Fruit fly (Drosophila melanogaster) whole organism, embryonic: ENCODE data around the gene Wdr62.

Experiments
- BEAF-32 ChIP-seq: fragments of 200-800 bp; sonication (Bioruptor generic); optimal IDR thresholded peaks from 3 replicates; lab custom pipeline; 2017; ENCODE audit warnings: missing biosample characterization, missing genetic modification characterization, mild to moderate bottlenecking, moderate library complexity, missing genetic modification reagents
- CG10321 ChIP-seq: fragments of 200-800 bp; sonication (Bioruptor generic); IDR thresholded peaks from 2 replicates; pipeline ENCODE4 v1.3.6; 2022; ENCODE audit warnings: missing biosample characterization, missing genetic modification characterization
- CG10543 ChIP-seq: fragments of 200-800 bp; sonication (Bioruptor generic); optimal IDR thresholded peaks from 3 replicates; lab custom pipeline; 2017; ENCODE audit warnings: missing biosample characterization, mild to moderate bottlenecking, missing genetic modification characterization, moderate library complexity
- CG10654 ChIP-seq: fragments of 200-800 bp; sonication (Bioruptor generic); optimal IDR thresholded peaks from 2 replicates; lab custom pipeline; 2016; ENCODE audit warnings: missing biosample characterization, missing genetic modification characterization
- CG11398 ChIP-seq: fragments of 200-800 bp; sonication (Bioruptor generic); optimal IDR thresholded peaks from 2 replicates; lab custom pipeline; 2016; ENCODE audit warnings: missing biosample characterization, missing genetic modification characterization
- CG12219 ChIP-seq: fragments of 200-800 bp; sonication (Bioruptor generic); optimal IDR thresholded peaks from 3 replicates; lab custom pipeline; 2018; ENCODE audit warnings: missing biosample characterization, mild to moderate bottlenecking, missing genetic modification characterization
- CG1602 ChIP-seq: fragments of 200-800 bp; sonication (Bioruptor generic); optimal IDR thresholded peaks from 3 replicates; lab custom pipeline; 2016; ENCODE audit warnings: missing biosample characterization, missing genetic modification characterization
- CG17328 ChIP-seq: fragments of 200-800 bp; sonication (Bioruptor generic); IDR thresholded peaks from 2 replicates; pipeline ENCODE4 v1.3.6; 2022; ENCODE audit warnings: missing biosample characterization, missing genetic modification characterization
- CG17829 ChIP-seq: fragments of 200-800 bp; optimal IDR thresholded peaks from 2 replicates; lab custom pipeline; 2019; ENCODE audit warnings: missing biosample characterization, mild to moderate bottlenecking, missing genetic modification characterization, moderate library complexity
- CG18476 ChIP-seq: fragments of 200-800 bp; sonication (Bioruptor generic); optimal IDR thresholded peaks from 2 replicates; lab custom pipeline; 2016; ENCODE audit warnings: missing biosample characterization, mild to moderate bottlenecking, missing genetic modification characterization
- CG2678 ChIP-seq: fragments of 200-800 bp; sonication (Bioruptor generic); optimal IDR thresholded peaks from 3 replicates; lab custom pipeline; 2019; ENCODE audit warnings: missing biosample characterization, mild to moderate bottlenecking, missing genetic modification characterization, moderate library complexity
- CG3065 ChIP-seq: fragments of 200-800 bp; sonication (Bioruptor generic); optimal IDR thresholded peaks from 2 replicates; lab custom pipeline; 2016; ENCODE audit warnings: missing biosample characterization, missing genetic modification characterization
- CG3838 ChIP-seq: fragments of 200-800 bp; sonication (Bioruptor generic); optimal IDR thresholded peaks from 3 replicates; lab custom pipeline; 2016; ENCODE audit warnings: missing biosample characterization, missing genetic modification characterization
- CG4328 ChIP-seq: fragments of 200-800 bp; sonication (Bioruptor generic); optimal IDR thresholded peaks from 3 replicates; lab custom pipeline; 2017; ENCODE audit warnings: missing biosample characterization, missing genetic modification reagents, missing genetic modification characterization
- CG4360 ChIP-seq: fragments of 200-800 bp; sonication (Bioruptor generic); IDR thresholded peaks from 2 replicates; pipeline ENCODE4 v1.3.6; 2022; ENCODE audit warnings: missing biosample characterization, missing genetic modification characterization
- CG4854 ChIP-seq: fragments of 200-800 bp; sonication (Bioruptor generic); optimal IDR thresholded peaks from 2 replicates; lab custom pipeline; 2016; ENCODE audit warnings: missing biosample characterization, missing genetic modification characterization, inconsistent platforms
- CG7556 ChIP-seq: fragments of 200-800 bp; sonication (Bioruptor generic); optimal IDR thresholded peaks from 2 replicates; lab custom pipeline; 2017; ENCODE audit warnings: missing biosample characterization, mild to moderate bottlenecking, missing genetic modification characterization
- CG7786 ChIP-seq: fragments of 200-800 bp; sonication (Bioruptor generic); optimal IDR thresholded peaks from 2 replicates; lab custom pipeline; 2016; ENCODE audit warnings: missing biosample characterization, missing genetic modification characterization
- CG8924 ChIP-seq: fragments of 200-800 bp; optimal IDR thresholded peaks from 3 replicates; lab custom pipeline; 2019; ENCODE audit warnings: missing biosample characterization, mild to moderate bottlenecking, missing genetic modification characterization, moderate library complexity
- CG9876 ChIP-seq: fragments of 200-800 bp; sonication (Bioruptor generic); optimal IDR thresholded peaks from 2 replicates; lab custom pipeline; 2016; ENCODE audit warnings: missing biosample characterization, missing genetic modification characterization
- Dbx ChIP-seq: fragments of 200-800 bp; sonication (Bioruptor generic); IDR thresholded peaks from 3 replicates; pipeline ENCODE4 v1.3.6; 2022; ENCODE audit warnings: missing biosample characterization, missing genetic modification characterization
- Dek ChIP-seq: fragments of 200-800 bp; sonication (Bioruptor generic); optimal IDR thresholded peaks from 3 replicates; lab custom pipeline; 2019; ENCODE audit warnings: missing biosample characterization, mild to moderate bottlenecking, missing genetic modification characterization, moderate library complexity
- Dfd ChIP-seq, 2 experiments: fragments of >200 bp; optimal IDR thresholded peaks; 2 replicates each; lab custom pipeline; 2017; ENCODE audit warnings: missing biosample characterization in 2 of 2, missing genetic modification characterization in 2 of 2
- Dp ChIP-seq: fragments of 200-800 bp; sonication (Bioruptor generic); optimal IDR thresholded peaks from 2 replicates; lab custom pipeline; 2018; ENCODE audit warnings: missing biosample characterization, mild to moderate bottlenecking, missing genetic modification characterization, moderate library complexity
- Dref ChIP-seq: fragments of 200-800 bp; sonication (Bioruptor generic); IDR thresholded peaks from 2 replicates; pipeline ENCODE4 v1.3.6; 2022; ENCODE audit warnings: missing biosample characterization, missing genetic modification characterization
- E2f2 ChIP-seq: fragments of 200-800 bp; sonication (Bioruptor generic); IDR thresholded peaks from 2 replicates; pipeline ENCODE4 v1.3.6; 2022; ENCODE audit warnings: missing biosample characterization, missing genetic modification characterization
- H2.0 ChIP-seq: fragments of 200-800 bp; sonication (Bioruptor generic); IDR thresholded peaks from 2 replicates; pipeline ENCODE4 v1.3.6; 2022; ENCODE audit warnings: missing biosample characterization, missing genetic modification characterization
- Kr ChIP-seq: fragments of 200-800 bp; sonication (Bioruptor generic); optimal IDR thresholded peaks from 2 replicates; lab custom pipeline; 2017; ENCODE audit warnings: missing biosample characterization, mild to moderate bottlenecking, missing genetic modification characterization
- Nf-YC ChIP-seq: fragments of 200-800 bp; optimal IDR thresholded peaks from 3 replicates; lab custom pipeline; 2019; ENCODE audit warnings: missing biosample characterization, mild to moderate bottlenecking, missing genetic modification characterization, moderate library complexity
- Pdp1 ChIP-seq, 2 experiments: fragments of 200-800 bp; sonication (Bioruptor generic); optimal IDR thresholded peaks; 3 replicates each; lab custom pipeline; 2016; ENCODE audit warnings: missing biosample characterization in 2 of 2, missing genetic modification characterization in 2 of 2, mild to moderate bottlenecking in 1 of 2, moderate library complexity in 1 of 2
- bigmax ChIP-seq: fragments of 200-800 bp; sonication (Bioruptor generic); optimal IDR thresholded peaks from 2 replicates; lab custom pipeline; 2018; ENCODE audit warnings: missing biosample characterization, mild to moderate bottlenecking, missing genetic modification characterization
- chif ChIP-seq, 2 experiments: fragments of 200-800 bp; sonication (Bioruptor generic); optimal IDR thresholded peaks; 3 replicates each; lab custom pipeline; 2016; ENCODE audit warnings: missing biosample characterization in 2 of 2, missing genetic modification characterization in 2 of 2
- gce ChIP-seq: fragments of 200-800 bp; sonication (Bioruptor generic); IDR thresholded peaks from 3 replicates; pipeline ENCODE4 v1.3.6; 2022; ENCODE audit warnings: missing biosample characterization, missing genetic modification characterization
- her ChIP-seq: fragments of 200-800 bp; sonication (Bioruptor generic); optimal IDR thresholded peaks from 2 replicates; lab custom pipeline; 2016; ENCODE audit warnings: missing biosample characterization, missing genetic modification characterization
- insv ChIP-seq, 2 experiments: fragments of 200-800 bp; sonication (Bioruptor generic); optimal IDR thresholded peaks; 3 replicates each; lab custom pipeline; 2016 to 2018; ENCODE audit warnings: missing biosample characterization in 2 of 2, missing genetic modification characterization in 2 of 2
- jumu ChIP-seq: fragments of 200-800 bp; sonication (Bioruptor generic); optimal IDR thresholded peaks from 3 replicates; lab custom pipeline; 2016; ENCODE audit warnings: missing biosample characterization, missing genetic modification characterization
- lola ChIP-seq, 3 experiments: fragments of >200 bp in 2 of 3; fragments of 200-800 bp in 1 of 3; sonication (Bioruptor generic) in 1 of 3; optimal IDR thresholded peaks; 2 replicates each; lab custom pipeline; 2017 to 2019; ENCODE audit warnings: missing biosample characterization in 3 of 3, missing genetic modification characterization in 3 of 3, mild to moderate bottlenecking in 1 of 3, moderate library complexity in 1 of 3
- lov ChIP-seq, 2 experiments: fragments of 200-800 bp in 1 of 2; fragments of >200 bp in 1 of 2; sonication (Bioruptor generic) in 1 of 2; IDR thresholded peaks in 1 of 2; optimal IDR thresholded peaks in 1 of 2; 2 replicates in 1 of 2; 3 replicates in 1 of 2; pipeline versions ENCODE4 v1.3.6 to Lab custom; 2017 to 2022; ENCODE audit warnings: missing biosample characterization in 1 of 2, missing genetic modification characterization in 1 of 2
- onecut ChIP-seq: fragments of 200-800 bp; sonication (Bioruptor generic); IDR thresholded peaks from 2 replicates; pipeline ENCODE4 v1.3.6; 2022; ENCODE audit warnings: missing biosample characterization, missing genetic modification characterization
- rib ChIP-seq: fragments of 200-800 bp; sonication (Bioruptor generic); IDR thresholded peaks from 2 replicates; pipeline ENCODE4 v1.3.6; 2022; ENCODE audit warnings: missing biosample characterization, missing genetic modification characterization
- sc ChIP-seq, 3 experiments: fragments of >200 bp in 2 of 3; fragments of 200-800 bp in 1 of 3; sonication (Bioruptor generic) in 1 of 3; optimal IDR thresholded peaks; 2 replicates in 2 of 3; 3 replicates in 1 of 3; lab custom pipeline; 2017; ENCODE audit warnings: mild to moderate bottlenecking in 1 of 3, missing biosample characterization in 1 of 3, missing genetic modification characterization in 1 of 3, missing genetic modification reagents in 1 of 3
- tap ChIP-seq: fragments of 200-800 bp; optimal IDR thresholded peaks from 3 replicates; lab custom pipeline; 2019; ENCODE audit warnings: missing biosample characterization, mild to moderate bottlenecking, missing genetic modification characterization, moderate library complexity
- tup ChIP-seq: fragments of 200-800 bp; sonication (Bioruptor generic); optimal IDR thresholded peaks from 2 replicates; lab custom pipeline; 2016; ENCODE audit warnings: missing biosample characterization, mild to moderate bottlenecking, missing genetic modification characterization, moderate library complexity
- zen ChIP-seq: fragments of 200-800 bp; sonication (Bioruptor generic); optimal IDR thresholded peaks from 3 replicates; lab custom pipeline; 2018; ENCODE audit warnings: missing biosample characterization, mild to moderate bottlenecking, missing genetic modification characterization, moderate library complexity
- zen2 ChIP-seq: fragments of 200-800 bp; sonication (Bioruptor generic); IDR thresholded peaks from 3 replicates; pipeline ENCODE4 v1.3.6; 2022; ENCODE audit warnings: missing biosample characterization, missing genetic modification characterization; ENCODE audit not compliant: partially characterized antibody

Gene Wdr62

DNA sequence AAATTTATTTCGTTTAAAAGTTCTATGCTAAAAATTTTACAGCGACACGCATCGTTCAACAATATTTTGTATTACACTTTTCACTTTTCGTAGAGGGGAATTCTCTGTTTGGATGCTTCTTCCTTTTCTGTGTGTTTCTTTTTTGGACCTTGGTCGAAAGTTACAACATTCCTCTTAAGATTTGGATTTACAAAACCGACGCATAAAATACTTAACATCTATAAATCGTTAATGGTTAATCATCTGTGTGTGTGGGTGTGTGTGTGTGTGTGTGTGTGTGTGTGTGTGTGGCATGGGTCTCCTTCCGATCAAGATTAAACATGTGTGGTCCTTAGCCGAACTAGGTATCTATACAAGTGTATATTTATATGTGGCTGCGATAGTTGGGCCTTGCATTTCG is 91.1 kb downstream of the Wdr62 start:
- TF ChIP-seq Nf-YC (tag; lab: Kevin White, UChicago) (no peak), Dfd (GFP tag; optimal IDR thresholded peaks at IDR 0.05; lab: Kevin White, UChicago) (peak in 1 of 2 experiments; percentile 26)

DNA sequence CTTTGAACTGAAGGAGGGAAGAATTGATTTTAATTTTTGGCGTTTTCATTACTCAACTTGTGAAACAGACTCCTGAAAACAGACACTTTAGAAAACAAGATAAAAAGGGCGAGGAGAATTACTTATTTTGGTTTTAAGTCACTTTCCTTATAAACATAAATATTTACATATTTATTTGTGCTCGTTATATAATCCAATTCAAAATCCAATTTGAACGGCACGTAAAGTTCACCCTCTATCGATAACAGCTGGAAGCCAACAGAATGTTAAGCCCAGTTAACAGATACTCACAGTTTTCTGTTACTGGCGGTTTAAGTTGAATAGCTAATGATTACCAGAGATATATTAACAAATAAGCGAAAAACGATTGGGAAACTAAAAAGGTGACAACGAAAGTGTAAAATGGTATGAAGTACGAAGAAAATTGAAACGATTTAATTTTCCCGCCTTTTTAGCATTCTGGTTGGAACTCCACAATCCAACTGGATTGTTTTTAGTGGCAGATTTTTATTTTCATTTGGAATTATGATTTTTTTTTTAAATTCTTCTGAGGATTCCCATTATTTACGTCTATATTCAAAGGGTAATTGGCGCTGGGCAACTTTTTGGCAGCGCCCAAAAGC is 94.9 kb downstream of the Wdr62 start:
- TF ChIP-seq lola (GFP tag; optimal IDR thresholded peaks at IDR 0.05; lab: Kevin White, UChicago), result no peak
- TF ChIP-seq CG3065, result no peak
- no peak for TF ChIP-seq rib (GFP tag; lab: Robert Waterston, UW)
- peak in 1 of 2 experiments; percentile 94 for TF ChIP-seq Pdp1 (GFP tag; optimal IDR thresholded peaks at IDR 0.05; lab: Kevin White, UChicago)
- TF ChIP-seq zen (tag; lab: Kevin White, UChicago), result no peak
- TF ChIP-seq CG17829 (tag; lab: Kevin White, UChicago), result no peak
- no peak for TF ChIP-seq jumu (GFP tag; lab: Kevin White, UChicago)
- no peak for TF ChIP-seq her (GFP tag; lab: Kevin White, UChicago)
- no peak for TF ChIP-seq CG10321 (GFP tag; lab: Robert Waterston, UW)
- TF ChIP-seq E2f2 (GFP tag; lab: Robert Waterston, UW), result peak; percentile 43; the same call in 1 of the 2 replicates
- no peak for TF ChIP-seq sc (optimal IDR thresholded peaks at IDR 0.05; lab: Kevin White, UChicago)
- no peak for TF ChIP-seq sc (GFP tag; optimal IDR thresholded peaks at IDR 0.05; lab: Kevin White, UChicago)
- no peak for TF ChIP-seq CG12219 (GFP tag; lab: Kevin White, UChicago)
- no peak for TF ChIP-seq CG11398 (GFP tag; lab: Kevin White, UChicago)
- TF ChIP-seq Dref (GFP tag; lab: Robert Waterston, UW), result 0 out of 2 replicates have a peak, but pooled peaks have one; percentile 21
- no peak for TF ChIP-seq CG3838 (GFP tag; lab: Kevin White, UChicago)
- TF ChIP-seq Dbx (GFP tag; lab: Robert Waterston, UW), result no peak
- no peak for TF ChIP-seq CG1602
- no peak for TF ChIP-seq CG10543
- TF ChIP-seq insv (GFP tag; optimal IDR thresholded peaks at IDR 0.05; lab: Kevin White, UChicago), result peak; percentile 93 to 97
- no peak for TF ChIP-seq onecut (GFP tag; lab: Robert Waterston, UW)
- TF ChIP-seq CG17328 (GFP tag; lab: Robert Waterston, UW), result no peak
- no peak for TF ChIP-seq lov (optimal IDR thresholded peaks at IDR 0.05; lab: Kevin White, UChicago)
- TF ChIP-seq lov (GFP tag; IDR thresholded peaks at IDR 0.05; lab: Robert Waterston, UW), result no peak
- TF ChIP-seq CG4328 (GFP tag; lab: Kevin White, UChicago), result no peak
- peak; percentile 23 for TF ChIP-seq Dp (GFP tag; lab: Kevin White, UChicago)
- TF ChIP-seq zen2 (GFP tag; lab: Robert Waterston, UW), result no peak
- TF ChIP-seq CG4360 (GFP tag; lab: Robert Waterston, UW), result no peak
- no peak for TF ChIP-seq gce (GFP tag; lab: Robert Waterston, UW)
- no peak for TF ChIP-seq CG8924 (tag; lab: Kevin White, UChicago)
- TF ChIP-seq CG9876 (GFP tag; lab: Kevin White, UChicago), result no peak

DNA sequence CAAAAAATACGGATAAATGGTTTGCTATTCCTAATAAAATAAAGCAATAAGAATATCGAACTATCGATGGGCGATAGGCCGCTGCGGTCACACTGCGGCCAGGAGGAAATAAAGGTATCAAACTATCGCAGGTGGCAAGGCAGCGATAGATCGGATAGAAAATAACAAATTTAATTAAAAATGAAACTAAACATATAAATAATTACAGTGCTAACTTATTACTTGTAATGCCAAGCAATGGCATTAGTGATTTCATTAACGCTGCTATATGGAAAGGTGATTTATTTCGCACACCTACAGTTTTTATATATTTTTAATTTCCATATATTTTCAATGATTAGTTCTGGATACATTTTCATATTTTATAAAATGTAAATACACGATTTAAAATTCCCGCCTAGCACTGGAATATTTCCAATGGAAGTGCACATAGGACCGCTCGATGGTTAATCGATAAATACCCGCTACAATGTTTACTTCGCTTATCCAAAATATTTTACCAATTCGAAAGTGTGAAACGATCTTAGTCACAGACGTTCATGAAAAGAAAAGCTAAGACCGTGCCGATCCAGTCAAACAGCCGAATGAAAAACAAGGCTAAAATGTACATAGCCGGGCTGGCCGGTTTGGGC is 96.4 kb downstream of the Wdr62 start, which contains the start of the genes CG15356 and CG15362:
CG15356 (minus strand) TSS at position 48 of the 632 bp plus-strand sequence.
CG15362 (plus strand) TSS at position 469 of the 632 bp plus-strand sequence.
- TF ChIP-seq Kr (no peak), CG4854 (peak; percentile 28), bigmax (GFP tag; lab: Kevin White, UChicago) (no peak), CG9876 (GFP tag; lab: Kevin White, UChicago) (peak; percentile 19), CG18476 (GFP tag; lab: Kevin White, UChicago) (peak; percentile 13), tup (GFP tag; lab: Kevin White, UChicago) (no peak), BEAF-32 (GFP tag; lab: Kevin White, UChicago) (peak; percentile 98), CG8924 (tag; lab: Kevin White, UChicago) (peak; percentile 31), CG7556 (no peak), tap (tag; lab: Kevin White, UChicago) (no peak), H2.0 (GFP tag; lab: Robert Waterston, UW) (no peak), chif (GFP tag; optimal IDR thresholded peaks at IDR 0.05; lab: Kevin White, UChicago) (no peak), CG2678 (no peak), CG10654 (GFP tag; lab: Kevin White, UChicago) (no peak), CG7786 (GFP tag; lab: Kevin White, UChicago) (no peak), Dek (peak; percentile 62)
